Fruit fly (Drosophila melanogaster): ENCODE results near the gene CG13894.

- TF ChIP-seq psq (optimal IDR thresholded peaks at IDR 0.05) (no peak), Dll (optimal IDR thresholded peaks at IDR 0.05) (no peak), usp (GFP tag; optimal IDR thresholded peaks at IDR 0.05) (no peak), pan (optimal IDR thresholded peaks at IDR 0.05) (no peak), CG8478 (optimal IDR thresholded peaks at IDR 0.05) (no peak)
Measured at dm6 chr3L:721863-722262, 22.9 kb upstream of the CG13894 start.
